Worm (Caenorhabditis elegans): Measurements from ENCODE around the gene K09G1.1.

DNA sequence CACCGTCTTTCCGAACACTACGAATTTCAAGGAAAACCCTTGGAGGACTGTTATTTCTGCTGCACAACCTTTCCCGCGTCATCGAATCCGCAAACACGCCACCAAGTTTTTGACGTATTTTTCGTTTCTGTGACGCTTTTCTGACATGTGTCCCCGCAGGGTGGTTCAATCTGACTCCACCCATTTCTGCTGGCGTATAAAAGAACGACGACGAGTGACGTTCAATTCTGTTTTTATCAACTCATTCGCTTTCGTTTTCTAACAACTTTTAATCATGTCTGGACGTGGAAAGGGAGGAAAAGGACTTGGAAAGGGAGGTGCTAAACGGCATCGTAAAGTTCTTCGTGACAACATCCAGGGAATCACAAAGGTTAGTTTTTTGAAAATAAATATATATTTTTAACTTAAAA is 36.5 kb upstream of the K09G1.1 start, which contains the start of gene his-37:
- TF ChIP-seq nhr-77 (tag; optimal IDR thresholded peaks at IDR 0.05) (peak; percentile 92), alr-1 (tag; optimal IDR thresholded peaks at IDR 0.05) (no peak), mdl-1 (tag; optimal IDR thresholded peaks at IDR 0.05) (peak; percentile 90 to 92), R02D3.7 (tag; optimal IDR thresholded peaks at IDR 0.05) (peak; percentile 72), sma-9 (GFP tag; optimal IDR thresholded peaks at IDR 0.05) (peak; percentile 98), sma-9 (tag; optimal IDR thresholded peaks at IDR 0.05) (no peak), ztf-11 (tag; optimal IDR thresholded peaks at IDR 0.05) (peak; percentile 38), F13H6.1 (tag; optimal IDR thresholded peaks at IDR 0.05) (peak; percentile 98), nhr-10 (tag; optimal IDR thresholded peaks at IDR 0.05) (peak; percentile 91)

Data from whole organism, L2 larva.